Worm (Caenorhabditis elegans) whole organism, late embryonic: ENCODE measurements around the gene C42C1.19.

Experiments
- dmd-4 ChIP-seq: sonication (generic microtip); optimal IDR thresholded peaks from 2 replicates; lab custom pipeline; 2016; ENCODE audit warnings: borderline replicate concordance, missing genetic modification characterization, missing compliant biosample characterization
- elt-2 ChIP-seq: sonication (generic microtip); optimal IDR thresholded peaks from 2 replicates; lab custom pipeline; 2016; ENCODE audit warnings: missing genetic modification reagents, missing genetic modification characterization, missing compliant biosample characterization
- nfya-1 ChIP-seq: sonication (generic microtip); optimal IDR thresholded peaks from 2 replicates; lab custom pipeline; 2017; ENCODE audit warnings: missing genetic modification characterization, mild to moderate bottlenecking, missing compliant biosample characterization, antibody characterized with exemption, moderate library complexity
- nhr-232 ChIP-seq: sonication (generic microtip); optimal IDR thresholded peaks from 2 replicates; lab custom pipeline; 2016; ENCODE audit warnings: missing genetic modification characterization, missing compliant biosample characterization
- pag-3 ChIP-seq: sonication (generic microtip); optimal IDR thresholded peaks from 2 replicates; lab custom pipeline; 2016; ENCODE audit warnings: missing compliant biosample characterization, missing genetic modification characterization, borderline replicate concordance
- unc-55 ChIP-seq: sonication (generic microtip); optimal IDR thresholded peaks from 2 replicates; lab custom pipeline; 2017; ENCODE audit warnings: missing biosample characterization, missing genetic modification reagents, missing genetic modification characterization
- unc-86 ChIP-seq: sonication (generic microtip); optimal IDR thresholded peaks from 2 replicates; lab custom pipeline; 2016; ENCODE audit warnings: missing genetic modification characterization, missing compliant biosample characterization

DNA sequence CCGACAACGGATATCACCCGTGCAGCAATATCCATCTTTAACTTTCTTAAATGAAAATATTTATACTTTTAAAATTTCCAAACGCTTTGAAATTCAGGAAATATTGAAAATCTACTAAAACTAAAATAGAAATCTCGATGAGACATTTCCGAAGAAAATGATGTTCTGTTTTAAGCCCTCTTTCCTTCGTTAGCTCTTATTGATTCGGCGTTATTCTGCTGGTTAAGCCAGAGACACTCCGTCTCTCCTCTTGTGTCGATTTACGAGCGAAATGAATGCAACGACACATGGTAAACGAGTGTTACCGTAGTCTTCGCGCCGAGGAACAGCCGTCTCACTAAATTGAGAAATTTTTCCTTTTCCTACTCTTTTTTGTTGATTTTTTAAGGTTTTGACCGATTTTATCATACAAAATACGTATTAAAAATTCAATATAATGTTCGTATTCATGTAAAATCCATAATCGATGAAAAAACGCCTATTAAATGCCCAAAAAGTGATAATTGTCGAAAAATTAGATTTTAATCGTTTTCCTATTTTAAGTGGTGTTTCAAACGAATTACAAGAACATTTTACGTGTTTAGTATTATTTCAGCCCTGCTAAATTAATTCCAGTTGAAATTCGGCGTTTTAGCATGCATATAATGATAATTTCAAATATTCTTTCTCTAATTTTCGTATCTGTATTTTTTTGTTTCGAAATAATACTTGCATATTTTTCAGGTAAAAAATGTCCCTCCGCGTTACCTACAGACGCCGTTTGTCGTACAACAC, 14.1 kb upstream of the C42C1.19 start, which contains the start of the genes ppm-1.H and rpl-34:
- TF ChIP-seq elt-2, result no peak
- no peak for TF ChIP-seq dmd-4 (tag; lab: Kevin White, UChicago)
- peak; percentile 84 for TF ChIP-seq nfya-1 (tag; lab: Kevin White, UChicago)
- no peak for TF ChIP-seq pag-3 (tag; lab: Kevin White, UChicago)
- peak; percentile 58 for TF ChIP-seq unc-55
- TF ChIP-seq unc-86 (tag; lab: Kevin White, UChicago), result no peak
- no peak for TF ChIP-seq nhr-232
